Worm (Caenorhabditis elegans) whole organism, mixed stage, embryonic: ENCODE data around the gene ZC262.7.
A peak's percentile ranks its signal among the peaks of the same experiment; 100 is the strongest.

Source experiments
- bed-3 ChIP-seq: fragments of 200-800 bp; sonication (Bioruptor generic); optimal IDR thresholded peaks from 3 replicates; lab custom pipeline; 2018; ENCODE audit warnings: mild to moderate bottlenecking, missing genetic modification characterization, moderate library complexity, missing compliant biosample characterization
- blmp-1 ChIP-seq: fragments of 150-350 bp; optimal IDR thresholded peaks from 2 replicates; lab custom pipeline; 2014; ENCODE audit warnings: missing biosample characterization, missing genetic modification characterization
- ceh-39 ChIP-seq: fragments of 150-350 bp; optimal IDR thresholded peaks from 2 replicates; lab custom pipeline; 2014; ENCODE audit warnings: missing biosample characterization, missing genetic modification characterization
- ceh-43 ChIP-seq: fragments of 200-800 bp; sonication (Bioruptor generic); optimal IDR thresholded peaks from 2 replicates; lab custom pipeline; 2018; ENCODE audit warnings: mild to moderate bottlenecking, missing genetic modification characterization, moderate library complexity, missing compliant biosample characterization
- ceh-83 ChIP-seq: fragments of 200-800 bp; sonication (Bioruptor generic); optimal IDR thresholded peaks from 2 replicates; lab custom pipeline; 2018; ENCODE audit warnings: mild to moderate bottlenecking, missing genetic modification characterization, missing compliant biosample characterization
- ces-1 ChIP-seq: fragments of 150-350 bp; optimal IDR thresholded peaks from 2 replicates; lab custom pipeline; 2014; ENCODE audit warnings: missing biosample characterization, missing genetic modification reagents, missing genetic modification characterization
- cnd-1 ChIP-seq: fragments of 200-800 bp; sonication (Bioruptor generic); optimal IDR thresholded peaks from 2 replicates; lab custom pipeline; 2018; ENCODE audit warnings: mild to moderate bottlenecking, missing genetic modification characterization, missing compliant biosample characterization
- drap-1 ChIP-seq: fragments of 200-800 bp; sonication (Bioruptor generic); optimal IDR thresholded peaks from 3 replicates; lab custom pipeline; 2018; ENCODE audit warnings: mild to moderate bottlenecking, missing genetic modification characterization, missing compliant biosample characterization
- elt-1 ChIP-seq: sonication (generic microtip); optimal IDR thresholded peaks from 2 replicates; lab custom pipeline; 2017; ENCODE audit warnings: missing genetic modification characterization, mild to moderate bottlenecking, missing compliant biosample characterization, antibody characterized with exemption, moderate library complexity, borderline replicate concordance; ENCODE audit not compliant: insufficient read depth
- elt-3 ChIP-seq: fragments of 150-350 bp; optimal IDR thresholded peaks from 2 replicates; lab custom pipeline; 2014; ENCODE audit warnings: missing biosample characterization, missing genetic modification characterization
- flh-1 ChIP-seq: fragments of 200-800 bp; sonication (Bioruptor generic); optimal IDR thresholded peaks from 2 replicates; lab custom pipeline; 2018; ENCODE audit warnings: mild to moderate bottlenecking, missing genetic modification characterization, moderate library complexity, missing compliant biosample characterization
- ham-2 ChIP-seq: fragments of 200-800 bp; sonication (Bioruptor generic); optimal IDR thresholded peaks from 2 replicates; lab custom pipeline; 2018; ENCODE audit warnings: mild to moderate bottlenecking, missing genetic modification characterization, missing compliant biosample characterization
- hlh-1 ChIP-seq: fragments of 150-350 bp; optimal IDR thresholded peaks from 2 replicates; lab custom pipeline; 2014; ENCODE audit warnings: missing biosample characterization, missing genetic modification reagents, missing genetic modification characterization
- lin-13 ChIP-seq: fragments of 150-350 bp; optimal IDR thresholded peaks from 2 replicates; lab custom pipeline; 2014; ENCODE audit warnings: missing biosample characterization, missing genetic modification characterization
- lin-32 ChIP-seq: fragments of 200-800 bp; sonication (Bioruptor generic); optimal IDR thresholded peaks from 2 replicates; lab custom pipeline; 2018; ENCODE audit warnings: mild to moderate bottlenecking, missing genetic modification characterization, missing compliant biosample characterization
- lsy-2 ChIP-seq: fragments of 150-350 bp; optimal IDR thresholded peaks from 2 replicates; lab custom pipeline; 2014; ENCODE audit warnings: missing biosample characterization, missing genetic modification characterization
- mep-1 ChIP-seq: fragments of 150-350 bp; optimal IDR thresholded peaks from 2 replicates; lab custom pipeline; 2017; ENCODE audit warnings: missing biosample characterization, missing genetic modification reagents, missing genetic modification characterization, inconsistent platforms
- nhr-12 ChIP-seq: fragments of 150-350 bp; optimal IDR thresholded peaks from 2 replicates; lab custom pipeline; 2014; ENCODE audit warnings: missing biosample characterization, missing genetic modification characterization
- nhr-2 ChIP-seq: fragments of 150-350 bp; optimal IDR thresholded peaks from 2 replicates; lab custom pipeline; 2014; ENCODE audit warnings: missing biosample characterization, missing genetic modification characterization
- nhr-237 ChIP-seq: fragments of 150-350 bp; optimal IDR thresholded peaks from 2 replicates; lab custom pipeline; 2014; ENCODE audit warnings: missing biosample characterization, missing genetic modification characterization
- nhr-28 ChIP-seq: fragments of 150-350 bp; optimal IDR thresholded peaks from 2 replicates; lab custom pipeline; 2014; ENCODE audit warnings: missing biosample characterization, missing genetic modification characterization
- nhr-76 ChIP-seq: sonication (generic microtip); optimal IDR thresholded peaks from 2 replicates; lab custom pipeline; 2017; ENCODE audit warnings: missing biosample characterization, missing genetic modification characterization
- pha-4 ChIP-seq: fragments of 150-350 bp; optimal IDR thresholded peaks from 2 replicates; lab custom pipeline; 2018; ENCODE audit warnings: missing biosample characterization, missing genetic modification reagents, missing genetic modification characterization
- sem-2 ChIP-seq: fragments of 200-800 bp; sonication (Bioruptor generic); optimal IDR thresholded peaks from 2 replicates; lab custom pipeline; 2018; ENCODE audit warnings: mild to moderate bottlenecking, missing genetic modification characterization, missing compliant biosample characterization
- snpc-4 ChIP-seq: fragments of 150-350 bp; optimal IDR thresholded peaks from 2 replicates; lab custom pipeline; 2014; ENCODE audit warnings: missing biosample characterization, missing genetic modification characterization
- sptf-1 ChIP-seq: sonication (generic microtip); optimal IDR thresholded peaks from 2 replicates; lab custom pipeline; 2017; ENCODE audit warnings: mild to moderate bottlenecking, missing genetic modification characterization, moderate library complexity, missing compliant biosample characterization
- tbx-8 ChIP-seq: fragments of 200-800 bp; sonication (Bioruptor generic); optimal IDR thresholded peaks from 2 replicates; lab custom pipeline; 2018; ENCODE audit warnings: mild to moderate bottlenecking, missing genetic modification characterization, moderate library complexity, missing compliant biosample characterization
- unc-120 ChIP-seq: sonication (generic microtip); optimal IDR thresholded peaks from 2 replicates; lab custom pipeline; 2017; ENCODE audit warnings: missing genetic modification characterization, missing compliant biosample characterization; ENCODE audit not compliant: poor library complexity, severe bottlenecking
- unc-39 ChIP-seq: fragments of 150-350 bp; optimal IDR thresholded peaks from 2 replicates; lab custom pipeline; 2014; ENCODE audit warnings: missing biosample characterization, missing genetic modification characterization
- unc-62 ChIP-seq: fragments of 150-350 bp; optimal IDR thresholded peaks from 2 replicates; lab custom pipeline; 2014; ENCODE audit warnings: missing biosample characterization, missing genetic modification reagents, missing genetic modification characterization
- zip-8 ChIP-seq: fragments of 150-350 bp; optimal IDR thresholded peaks from 2 replicates; lab custom pipeline; 2014; ENCODE audit warnings: missing biosample characterization, missing genetic modification characterization
- ztf-11 ChIP-seq: fragments of 150-350 bp; optimal IDR thresholded peaks from 2 replicates; lab custom pipeline; 2014; ENCODE audit warnings: missing biosample characterization, missing genetic modification characterization

ZC262.7 gene

ce11 chrIII:8318488-8318887 lies 25.6 kb downstream of the ZC262.7 start, which contains the start of gene sas-4:
TSS of gene sas-4 (minus strand) at chrIII:8318588.
- TF ChIP-seq unc-62 (GFP tag; lab: Kevin White, UChicago): no peak
- no peak for TF ChIP-seq tbx-8
- no peak for TF ChIP-seq sptf-1 (tag; lab: Kevin White, UChicago)
- TF ChIP-seq blmp-1 (tag; lab: Kevin White, UChicago): no peak
- TF ChIP-seq nhr-237 (tag; lab: Kevin White, UChicago): no peak
- TF ChIP-seq nhr-12: no peak
- no peak for TF ChIP-seq ztf-11 (tag; lab: Kevin White, UChicago)
- TF ChIP-seq ham-2 (GFP tag; lab: Kevin White, UChicago): no peak
- no peak for TF ChIP-seq pha-4 (tag; lab: Kevin White, UChicago)
- no peak for TF ChIP-seq elt-1 (tag; lab: Kevin White, UChicago)
- no peak for TF ChIP-seq drap-1 (GFP tag; lab: Kevin White, UChicago)
- TF ChIP-seq elt-3 (tag; lab: Kevin White, UChicago): no peak

ce11 chrIII:8312393-8312792 lies 31.7 kb downstream of the ZC262.7 start, which contains the start of gene F10E9.2:
TSS of gene F10E9.2 (plus strand) at chrIII:8312693.
- TF ChIP-seq ham-2 (GFP tag; lab: Kevin White, UChicago) (no peak), blmp-1 (tag; lab: Kevin White, UChicago) (no peak), zip-8 (tag; lab: Kevin White, UChicago) (no peak), lin-13 (no peak), hlh-1 (tag; lab: Kevin White, UChicago) (no peak), unc-120 (no peak), ztf-11 (tag; lab: Kevin White, UChicago) (no peak), sem-2 (GFP tag; lab: Kevin White, UChicago) (no peak), ceh-83 (GFP tag; lab: Kevin White, UChicago) (no peak), lin-32 (GFP tag; lab: Kevin White, UChicago) (no peak), ceh-43 (no peak), nhr-76 (tag; lab: Kevin White, UChicago) (no peak), nhr-237 (tag; lab: Kevin White, UChicago) (no peak), cnd-1 (tag; lab: Kevin White, UChicago) (no peak), nhr-28 (tag; lab: Kevin White, UChicago) (no peak), bed-3 (GFP tag; lab: Kevin White, UChicago) (no peak), flh-1 (GFP tag; lab: Kevin White, UChicago) (no peak), ces-1 (GFP tag; lab: Kevin White, UChicago) (no peak), nhr-2 (tag; lab: Kevin White, UChicago) (no peak), unc-62 (GFP tag; lab: Kevin White, UChicago) (no peak)

ce11 chrIII:8310239-8311057 lies 33.7 kb downstream of the ZC262.7 start, which contains the start of gene F10E9.3:
TSS of gene F10E9.3 (plus strand) at chrIII:8311007.
- TF ChIP-seq nhr-2 (tag; lab: Kevin White, UChicago): no peak
- no peak for TF ChIP-seq drap-1 (GFP tag; lab: Kevin White, UChicago)
- no peak for TF ChIP-seq ceh-43
- no peak for TF ChIP-seq lin-32 (GFP tag; lab: Kevin White, UChicago)
- no peak for TF ChIP-seq elt-3 (tag; lab: Kevin White, UChicago)
- TF ChIP-seq ceh-39 (tag; lab: Kevin White, UChicago): peak; percentile 34
- no peak for TF ChIP-seq pha-4 (tag; lab: Kevin White, UChicago)
- peak; percentile 8 for TF ChIP-seq ces-1 (GFP tag; lab: Kevin White, UChicago)
- peak; percentile 49 for TF ChIP-seq mep-1 (tag; lab: Kevin White, UChicago)
- TF ChIP-seq nhr-12: no peak
- TF ChIP-seq unc-120: no peak
- TF ChIP-seq nhr-76 (tag; lab: Kevin White, UChicago): no peak
- peak; percentile 93 for TF ChIP-seq lsy-2 (tag; lab: Kevin White, UChicago)
- no peak for TF ChIP-seq sem-2 (GFP tag; lab: Kevin White, UChicago)
- TF ChIP-seq unc-39 (tag; lab: Kevin White, UChicago): no peak
- TF ChIP-seq ceh-83 (GFP tag; lab: Kevin White, UChicago): no peak
- no peak for TF ChIP-seq tbx-8
- TF ChIP-seq snpc-4 (tag; lab: Kevin White, UChicago): no peak
- TF ChIP-seq elt-1 (tag; lab: Kevin White, UChicago): no peak
- no peak for TF ChIP-seq ham-2 (GFP tag; lab: Kevin White, UChicago)
- TF ChIP-seq ztf-11 (tag; lab: Kevin White, UChicago): no peak
- peak; percentile 39 for TF ChIP-seq hlh-1 (tag; lab: Kevin White, UChicago)
- TF ChIP-seq, all 35 proteins: peak for 5
